Worm (Caenorhabditis elegans) whole organism, late embryonic: ENCODE results near the gene C03A7.13.

Source experiments
- C08G9.2 ChIP-seq: sonication (generic microtip); optimal IDR thresholded peaks from 2 replicates; lab custom pipeline; 2016; ENCODE audit warnings: mild to moderate bottlenecking, missing genetic modification characterization, moderate library complexity, missing compliant biosample characterization
- C38D4.7 ChIP-seq: fragments of 200-800 bp; sonication (Bioruptor generic); optimal IDR thresholded peaks from 2 replicates; lab custom pipeline; 2018; ENCODE audit warnings: mild to moderate bottlenecking, missing genetic modification characterization, moderate library complexity, missing compliant biosample characterization
- K02D7.2 ChIP-seq: sonication (generic microtip); optimal IDR thresholded peaks from 2 replicates; lab custom pipeline; 2017; ENCODE audit warnings: mild to moderate bottlenecking, missing genetic modification characterization, missing compliant biosample characterization
- Y22D7AL.16 ChIP-seq: sonication (generic microtip); optimal IDR thresholded peaks from 2 replicates; lab custom pipeline; 2016; ENCODE audit warnings: missing genetic modification characterization, missing compliant biosample characterization
- ahr-1 ChIP-seq: sonication (generic microtip); optimal IDR thresholded peaks from 2 replicates; lab custom pipeline; 2016; ENCODE audit warnings: missing genetic modification characterization, missing compliant biosample characterization
- ceh-19 ChIP-seq: fragments of 200-800 bp; sonication (Bioruptor generic); optimal IDR thresholded peaks from 2 replicates; lab custom pipeline; 2018; ENCODE audit warnings: mild to moderate bottlenecking, missing genetic modification characterization, missing compliant biosample characterization
- ceh-22 ChIP-seq: sonication (generic microtip); optimal IDR thresholded peaks from 2 replicates; lab custom pipeline; 2017; ENCODE audit warnings: missing biosample characterization, missing genetic modification characterization
- ceh-30 ChIP-seq: fragments of 150-350 bp; optimal IDR thresholded peaks from 2 replicates; lab custom pipeline; 2014; ENCODE audit warnings: missing biosample characterization, missing genetic modification characterization
- ceh-34 ChIP-seq: sonication (generic microtip); optimal IDR thresholded peaks from 2 replicates; lab custom pipeline; 2016; ENCODE audit warnings: mild to moderate bottlenecking, missing genetic modification characterization, missing compliant biosample characterization
- ceh-45 ChIP-seq: fragments of 200-800 bp; sonication (Bioruptor generic); IDR thresholded peaks from 2 replicates; pipeline ENCODE4 v1.3.6; 2022; ENCODE audit warnings: missing genetic modification reagents, missing genetic modification characterization, missing compliant biosample characterization
- ceh-48 ChIP-seq: sonication (generic microtip); optimal IDR thresholded peaks from 2 replicates; lab custom pipeline; 2016; ENCODE audit warnings: missing genetic modification characterization, inconsistent platforms, missing compliant biosample characterization
- ceh-6 ChIP-seq: fragments of 200-800 bp; sonication (Bioruptor generic); optimal IDR thresholded peaks from 2 replicates; lab custom pipeline; 2018; ENCODE audit warnings: mild to moderate bottlenecking, missing genetic modification characterization, missing compliant biosample characterization
- ceh-9 ChIP-seq: sonication (generic microtip); optimal IDR thresholded peaks from 2 replicates; lab custom pipeline; 2016; ENCODE audit warnings: mild to moderate bottlenecking, missing genetic modification characterization, inconsistent platforms, missing compliant biosample characterization
- che-1 ChIP-seq: sonication (generic microtip); optimal IDR thresholded peaks from 2 replicates; lab custom pipeline; 2016; ENCODE audit warnings: mild to moderate bottlenecking, missing genetic modification characterization, missing compliant biosample characterization
- dve-1 ChIP-seq: sonication (generic microtip); optimal IDR thresholded peaks from 2 replicates; lab custom pipeline; 2017; ENCODE audit warnings: antibody characterized with exemption, mild to moderate bottlenecking, missing genetic modification characterization, missing compliant biosample characterization
- ets-4 ChIP-seq: sonication (generic microtip); optimal IDR thresholded peaks from 2 replicates; lab custom pipeline; 2016; ENCODE audit warnings: missing genetic modification characterization, missing compliant biosample characterization
- fax-1 ChIP-seq: sonication (generic microtip); optimal IDR thresholded peaks from 2 replicates; lab custom pipeline; 2016; ENCODE audit warnings: missing genotype, missing genetic modification characterization, missing compliant biosample characterization
- fkh-10 ChIP-seq: fragments of 150-350 bp; optimal IDR thresholded peaks from 2 replicates; lab custom pipeline; 2014; ENCODE audit warnings: missing biosample characterization, missing genetic modification reagents, missing genetic modification characterization
- hlh-13 ChIP-seq: fragments of 200-800 bp; sonication (Bioruptor generic); optimal IDR thresholded peaks from 2 replicates; lab custom pipeline; 2018; ENCODE audit warnings: mild to moderate bottlenecking, missing genetic modification characterization, missing compliant biosample characterization
- hlh-15 ChIP-seq: sonication (generic microtip); optimal IDR thresholded peaks from 2 replicates; lab custom pipeline; 2016; ENCODE audit warnings: missing genetic modification characterization, missing compliant biosample characterization
- hlh-8 ChIP-seq: sonication (generic microtip); optimal IDR thresholded peaks from 2 replicates; lab custom pipeline; 2016; ENCODE audit warnings: missing genotype, missing genetic modification characterization, missing compliant biosample characterization
- lim-6 ChIP-seq: sonication (generic microtip); optimal IDR thresholded peaks from 2 replicates; lab custom pipeline; 2016; ENCODE audit warnings: missing genetic modification characterization, missing compliant biosample characterization
- madf-2 ChIP-seq: sonication (generic microtip); optimal IDR thresholded peaks from 2 replicates; lab custom pipeline; 2017; ENCODE audit warnings: missing genetic modification characterization, missing compliant biosample characterization
- mec-3 ChIP-seq: sonication (generic microtip); optimal IDR thresholded peaks from 2 replicates; lab custom pipeline; 2016; ENCODE audit warnings: borderline replicate concordance, missing genetic modification characterization, missing compliant biosample characterization
- nfya-1 ChIP-seq: sonication (generic microtip); optimal IDR thresholded peaks from 2 replicates; lab custom pipeline; 2017; ENCODE audit warnings: missing genetic modification characterization, mild to moderate bottlenecking, missing compliant biosample characterization, antibody characterized with exemption, moderate library complexity
- nhr-11 ChIP-seq: fragments of 150-350 bp; optimal IDR thresholded peaks from 2 replicates; lab custom pipeline; 2014; ENCODE audit warnings: missing biosample characterization, missing genetic modification characterization
- npax-4 ChIP-seq: sonication (generic microtip); optimal IDR thresholded peaks from 2 replicates; lab custom pipeline; 2016; ENCODE audit warnings: missing genetic modification characterization, missing compliant biosample characterization
- odd-2 ChIP-seq: sonication (generic microtip); optimal IDR thresholded peaks from 2 replicates; lab custom pipeline; 2017; ENCODE audit warnings: antibody characterized with exemption, mild to moderate bottlenecking, missing genetic modification characterization, missing compliant biosample characterization
- pag-3 ChIP-seq: sonication (generic microtip); optimal IDR thresholded peaks from 2 replicates; lab custom pipeline; 2016; ENCODE audit warnings: missing compliant biosample characterization, missing genetic modification characterization, borderline replicate concordance
- pax-1 ChIP-seq: fragments of 150-350 bp; optimal IDR thresholded peaks from 2 replicates; lab custom pipeline; 2014; ENCODE audit warnings: missing biosample characterization, missing genetic modification characterization
- pha-4 ChIP-seq: fragments of 150-350 bp; optimal IDR thresholded peaks from 2 replicates; lab custom pipeline; 2018; ENCODE audit warnings: missing biosample characterization, missing genetic modification reagents, missing genetic modification characterization
- pqm-1 ChIP-seq: sonication (generic microtip); optimal IDR thresholded peaks from 2 replicates; lab custom pipeline; 2016; ENCODE audit warnings: missing genetic modification characterization, missing compliant biosample characterization
- ref-2 ChIP-seq: sonication (generic microtip); optimal IDR thresholded peaks from 2 replicates; lab custom pipeline; 2016; ENCODE audit warnings: missing genetic modification characterization, missing compliant biosample characterization
- rnt-1 ChIP-seq: sonication (generic microtip); optimal IDR thresholded peaks from 2 replicates; lab custom pipeline; 2016; ENCODE audit warnings: missing genetic modification characterization, missing compliant biosample characterization
- sox-2 ChIP-seq: fragments of 200-800 bp; sonication (Bioruptor generic); IDR thresholded peaks from 2 replicates; pipeline ENCODE4 v1.3.6; 2022; ENCODE audit warnings: missing genetic modification reagents, missing genetic modification characterization, missing compliant biosample characterization
- tbx-7 ChIP-seq: sonication (generic microtip); optimal IDR thresholded peaks from 2 replicates; lab custom pipeline; 2016; ENCODE audit warnings: missing genotype, missing genetic modification characterization, missing compliant biosample characterization
- ttx-3 ChIP-seq: sonication (generic microtip); optimal IDR thresholded peaks from 2 replicates; lab custom pipeline; 2016; ENCODE audit warnings: missing genetic modification reagents, missing genetic modification characterization, missing compliant biosample characterization
- unc-42 ChIP-seq: sonication (generic microtip); optimal IDR thresholded peaks from 2 replicates; lab custom pipeline; 2016; ENCODE audit warnings: missing genotype, missing genetic modification characterization, missing compliant biosample characterization
- unc-55 ChIP-seq: sonication (generic microtip); optimal IDR thresholded peaks from 2 replicates; lab custom pipeline; 2017; ENCODE audit warnings: missing biosample characterization, missing genetic modification reagents, missing genetic modification characterization
- unc-86 ChIP-seq: sonication (generic microtip); optimal IDR thresholded peaks from 2 replicates; lab custom pipeline; 2016; ENCODE audit warnings: missing genetic modification characterization, missing compliant biosample characterization
- zip-5 ChIP-seq: sonication (generic microtip); optimal IDR thresholded peaks from 2 replicates; lab custom pipeline; 2016; ENCODE audit warnings: missing genetic modification characterization, missing compliant biosample characterization

The C03A7.13 gene

ce11 chrV:5158302-5158701, 34.0 kb downstream of the C03A7.13 start, which contains the start of gene abu-15:
Gene abu-15 (plus strand): TSS chrV:5158602.
- TF ChIP-seq dve-1 (tag; lab: Kevin White, UChicago) (no peak), unc-55 (GFP tag; lab: Kevin White, UChicago) (no peak), hlh-13 (GFP tag; lab: Kevin White, UChicago) (no peak), C08G9.2 (tag; lab: Kevin White, UChicago) (no peak), ceh-34 (no peak), hlh-8 (tag; lab: Kevin White, UChicago) (no peak), ceh-9 (tag; lab: Kevin White, UChicago) (no peak), Y22D7AL.16 (tag; lab: Kevin White, UChicago) (no peak), fkh-10 (GFP tag; lab: Kevin White, UChicago) (no peak), ceh-6 (no peak), nfya-1 (tag; lab: Kevin White, UChicago) (no peak), unc-42 (tag; lab: Kevin White, UChicago) (no peak), ceh-19 (GFP tag; lab: Kevin White, UChicago) (no peak), odd-2 (no peak)

ce11 chrV:5157660-5158059, 34.7 kb downstream of the C03A7.13 start, which contains the start of gene srx-39:
Gene srx-39 (minus strand): TSS chrV:5157760.
- TF ChIP-seq sox-2 (GFP tag; lab: Robert Waterston, UW), result no peak
- TF ChIP-seq tbx-7 (tag; lab: Kevin White, UChicago), result no peak
- no peak for TF ChIP-seq ahr-1 (tag; lab: Kevin White, UChicago)
- TF ChIP-seq fax-1 (tag; lab: Kevin White, UChicago), result no peak
- TF ChIP-seq che-1 (tag; lab: Kevin White, UChicago), result no peak
- no peak for TF ChIP-seq ceh-48 (tag; lab: Kevin White, UChicago)
- TF ChIP-seq hlh-15 (tag; lab: Kevin White, UChicago), result no peak

ce11 chrV:5155516-5155915, 36.8 kb downstream of the C03A7.13 start, which contains the start of gene srx-38:
Gene srx-38 (minus strand): TSS chrV:5155616.
- no peak for TF ChIP-seq ceh-30
- no peak for TF ChIP-seq lim-6
- no peak for TF ChIP-seq nhr-11 (tag; lab: Kevin White, UChicago)
- no peak for TF ChIP-seq odd-2
- TF ChIP-seq, all 69 proteins: peak for 0

- no peak for TF ChIP-seq Y22D7AL.16 (tag; lab: Kevin White, UChicago)
- no peak for TF ChIP-seq unc-55 (GFP tag; lab: Kevin White, UChicago)
- TF ChIP-seq zip-5 (tag; lab: Kevin White, UChicago), result no peak
- no peak for TF ChIP-seq ceh-22 (tag; lab: Kevin White, UChicago)
- no peak for TF ChIP-seq pax-1 (tag; lab: Kevin White, UChicago)
- no peak for TF ChIP-seq fax-1 (tag; lab: Kevin White, UChicago)
- no peak for TF ChIP-seq pag-3 (tag; lab: Kevin White, UChicago)
- no peak for TF ChIP-seq npax-4 (tag; lab: Kevin White, UChicago)
- TF ChIP-seq ref-2 (tag; lab: Kevin White, UChicago), result no peak
- TF ChIP-seq ets-4 (tag; lab: Kevin White, UChicago), result no peak
- no peak for TF ChIP-seq nfya-1 (tag; lab: Kevin White, UChicago)
- no peak for TF ChIP-seq sox-2 (GFP tag; lab: Robert Waterston, UW)
- TF ChIP-seq, all 69 proteins: peak for 0
Measured at ce11 chrV:5150880-5151279, 41.5 kb downstream of the C03A7.13 start, which contains the start of gene srh-130. Gene srh-130 (plus strand): TSS chrV:5151180.

ce11 chrV:5146394-5146793, 45.9 kb downstream of the C03A7.13 start, which contains the start of gene F14F9.6:
Gene F14F9.6 (minus strand): TSS chrV:5146494.
- TF ChIP-seq K02D7.2, result no peak
- no peak for TF ChIP-seq pha-4 (tag; lab: Kevin White, UChicago)
- no peak for TF ChIP-seq unc-86
- no peak for TF ChIP-seq C38D4.7 (GFP tag; lab: Kevin White, UChicago)
- no peak for TF ChIP-seq ceh-6
- TF ChIP-seq ceh-45 (GFP tag; lab: Robert Waterston, UW), result no peak
- no peak for TF ChIP-seq C08G9.2 (tag; lab: Kevin White, UChicago)
- no peak for TF ChIP-seq ceh-22 (tag; lab: Kevin White, UChicago)
- TF ChIP-seq ceh-9 (tag; lab: Kevin White, UChicago), result no peak
- TF ChIP-seq mec-3 (tag; lab: Kevin White, UChicago), result no peak
- no peak for TF ChIP-seq rnt-1
- no peak for TF ChIP-seq pqm-1 (tag; lab: Kevin White, UChicago)
- no peak for TF ChIP-seq dve-1 (tag; lab: Kevin White, UChicago)
- TF ChIP-seq ttx-3, result no peak
- TF ChIP-seq madf-2 (tag; lab: Kevin White, UChicago), result no peak
